Fruit fly (Drosophila melanogaster) whole organism, embryonic: Measurements from ENCODE around the gene Dpm2.

Experiments used
- Ada2b ChIP-seq: fragments of 200-800 bp; sonication (Bioruptor generic); IDR thresholded peaks from 2 replicates; pipeline ENCODE4 v1.3.6; 2022; ENCODE audit warnings: missing biosample characterization, missing genetic modification characterization
- Awh ChIP-seq: fragments of 200-800 bp; sonication (Bioruptor generic); IDR thresholded peaks from 2 replicates; pipeline ENCODE4, ENCODE4 v1.3.6; 2022; ENCODE audit warnings: missing biosample characterization, missing genetic modification characterization
- CG11247 ChIP-seq: fragments of 200-800 bp; sonication (Bioruptor generic); IDR thresholded peaks from 2 replicates; pipeline ENCODE4 v1.3.6; 2022; ENCODE audit warnings: missing biosample characterization, missing genetic modification characterization
- CG12236 ChIP-seq: fragments of 200-800 bp; sonication (Bioruptor generic); optimal IDR thresholded peaks from 2 replicates; lab custom pipeline; 2016; ENCODE audit warnings: missing biosample characterization, missing genetic modification characterization
- CG12744 ChIP-seq: fragments of 200-800 bp; sonication (Bioruptor generic); optimal IDR thresholded peaks from 2 replicates; lab custom pipeline; 2016; ENCODE audit warnings: missing biosample characterization, missing genetic modification characterization
- CG14014 ChIP-seq: fragments of 200-800 bp; sonication (Bioruptor generic); IDR thresholded peaks from 2 replicates; pipeline ENCODE4 v1.3.6; 2022; ENCODE audit warnings: missing biosample characterization, missing genetic modification characterization
- CG15011 ChIP-seq: fragments of 200-800 bp; sonication (Bioruptor generic); optimal IDR thresholded peaks from 3 replicates; lab custom pipeline; 2018; ENCODE audit warnings: missing biosample characterization, mild to moderate bottlenecking, missing genetic modification characterization
- CG1602 ChIP-seq: fragments of 200-800 bp; sonication (Bioruptor generic); optimal IDR thresholded peaks from 3 replicates; lab custom pipeline; 2016; ENCODE audit warnings: missing biosample characterization, missing genetic modification characterization
- CG1603 ChIP-seq: fragments of 200-800 bp; sonication (Bioruptor generic); optimal IDR thresholded peaks from 2 replicates; lab custom pipeline; 2019; ENCODE audit warnings: missing biosample characterization, mild to moderate bottlenecking, missing genetic modification characterization, moderate library complexity
- CG1792 ChIP-seq: fragments of 200-800 bp; sonication (Bioruptor generic); optimal IDR thresholded peaks from 2 replicates; lab custom pipeline; 2016; ENCODE audit warnings: missing biosample characterization, missing genetic modification characterization
- CG2199 ChIP-seq: fragments of 200-800 bp; sonication (Bioruptor generic); IDR thresholded peaks from 3 replicates; pipeline ENCODE4 v1.3.6; 2022; ENCODE audit warnings: missing biosample characterization, missing genetic modification characterization
- CG4707 ChIP-seq: fragments of 200-800 bp; sonication (Bioruptor generic); optimal IDR thresholded peaks from 2 replicates; lab custom pipeline; 2018; ENCODE audit warnings: missing biosample characterization, mild to moderate bottlenecking, missing genetic modification characterization, moderate library complexity
- CG5180 ChIP-seq: fragments of 200-800 bp; sonication (Bioruptor generic); optimal IDR thresholded peaks from 3 replicates; lab custom pipeline; 2017; ENCODE audit warnings: missing biosample characterization, missing genetic modification characterization, mild to moderate bottlenecking, moderate library complexity, missing genetic modification reagents
- CG6765 ChIP-seq: fragments of 200-800 bp; sonication (Bioruptor generic); optimal IDR thresholded peaks from 3 replicates; lab custom pipeline; 2017; ENCODE audit warnings: missing biosample characterization, mild to moderate bottlenecking, missing genetic modification characterization
- CG8944 ChIP-seq: fragments of 200-800 bp; sonication (Bioruptor generic); optimal IDR thresholded peaks from 3 replicates; lab custom pipeline; 2016; ENCODE audit warnings: missing biosample characterization, missing genetic modification characterization
- CG9876 ChIP-seq: fragments of 200-800 bp; sonication (Bioruptor generic); optimal IDR thresholded peaks from 2 replicates; lab custom pipeline; 2016; ENCODE audit warnings: missing biosample characterization, missing genetic modification characterization
- CHES-1-like ChIP-seq: fragments of 200-800 bp; sonication (Bioruptor generic); optimal IDR thresholded peaks from 2 replicates; lab custom pipeline; 2016; ENCODE audit warnings: missing biosample characterization, missing genetic modification characterization
- CkIIα-i1 ChIP-seq: fragments of 200-800 bp; sonication (Bioruptor generic); IDR thresholded peaks from 2 replicates; pipeline ENCODE4 v1.3.6; 2022; ENCODE audit warnings: missing biosample characterization, missing genetic modification characterization
- D19A ChIP-seq: fragments of 200-800 bp; optimal IDR thresholded peaks from 3 replicates; lab custom pipeline; 2019; ENCODE audit warnings: missing biosample characterization, mild to moderate bottlenecking, missing genetic modification characterization, moderate library complexity
- E2f1 ChIP-seq: fragments of 200-800 bp; sonication (Bioruptor generic); IDR thresholded peaks from 2 replicates; pipeline ENCODE4 v1.3.6; 2022; ENCODE audit warnings: missing biosample characterization, missing genetic modification characterization
- HmgZ ChIP-seq: fragments of 200-800 bp; sonication (Bioruptor generic); optimal IDR thresholded peaks from 2 replicates; lab custom pipeline; 2018; ENCODE audit warnings: missing biosample characterization, mild to moderate bottlenecking, missing genetic modification characterization
- Hmr ChIP-seq: fragments of 200-800 bp; sonication (Bioruptor generic); optimal IDR thresholded peaks from 3 replicates; lab custom pipeline; 2017; ENCODE audit warnings: mild to moderate bottlenecking, missing biosample characterization, missing genetic modification reagents, missing genetic modification characterization
- NC2β ChIP-seq: fragments of 200-800 bp; sonication (Bioruptor generic); optimal IDR thresholded peaks from 2 replicates; lab custom pipeline; 2016; ENCODE audit warnings: missing biosample characterization, missing genetic modification characterization
- NFAT ChIP-seq: fragments of 200-800 bp; sonication (Bioruptor generic); IDR thresholded peaks from 2 replicates; pipeline ENCODE4 v1.3.6; 2022; ENCODE audit warnings: missing biosample characterization, missing genetic modification characterization
- NK7.1 ChIP-seq: fragments of 200-800 bp; sonication (Bioruptor generic); optimal IDR thresholded peaks from 3 replicates; lab custom pipeline; 2016; ENCODE audit warnings: missing biosample characterization, missing genetic modification characterization
- NfI ChIP-seq: fragments of 200-800 bp; sonication (Bioruptor generic); optimal IDR thresholded peaks from 3 replicates; lab custom pipeline; 2018; ENCODE audit warnings: missing biosample characterization, mild to moderate bottlenecking, missing genetic modification characterization, moderate library complexity
- Poxn ChIP-seq: fragments of 200-800 bp; sonication (Bioruptor generic); IDR thresholded peaks from 2 replicates; pipeline ENCODE4 v1.3.6; 2022; ENCODE audit warnings: missing biosample characterization, missing genetic modification characterization
- TFAM ChIP-seq: fragments of 200-800 bp; sonication (Bioruptor generic); optimal IDR thresholded peaks from 2 replicates; lab custom pipeline; 2017; ENCODE audit warnings: missing biosample characterization, missing genetic modification characterization, inconsistent platforms
- Usf ChIP-seq: fragments of 200-800 bp; sonication (Bioruptor generic); optimal IDR thresholded peaks from 2 replicates; lab custom pipeline; 2017; ENCODE audit warnings: missing genotype, missing biosample characterization, missing genetic modification characterization
- ash1 ChIP-seq: fragments of 200-800 bp; sonication (Bioruptor generic); optimal IDR thresholded peaks from 2 replicates; lab custom pipeline; 2018; ENCODE audit warnings: missing biosample characterization, mild to moderate bottlenecking, missing genetic modification characterization
- bowl ChIP-seq: fragments of 200-800 bp; sonication (Bioruptor generic); IDR thresholded peaks from 2 replicates; pipeline ENCODE4 v1.3.6; 2022; ENCODE audit warnings: missing biosample characterization, missing genetic modification characterization
- disco-r ChIP-seq: fragments of 200-800 bp; sonication (Bioruptor generic); optimal IDR thresholded peaks from 2 replicates; lab custom pipeline; 2016; ENCODE audit warnings: missing biosample characterization, missing genetic modification characterization
- dysf ChIP-seq: fragments of 200-800 bp; sonication (Bioruptor generic); IDR thresholded peaks from 3 replicates; pipeline ENCODE4 v1.3.6; 2022; ENCODE audit warnings: missing biosample characterization, missing genetic modification characterization
- fd3F ChIP-seq: fragments of 200-800 bp; sonication (Bioruptor generic); optimal IDR thresholded peaks from 2 replicates; lab custom pipeline; 2018; ENCODE audit warnings: missing biosample characterization, mild to moderate bottlenecking, missing genetic modification characterization, moderate library complexity
- fu2 ChIP-seq: fragments of 200-800 bp; sonication (Bioruptor generic); optimal IDR thresholded peaks from 2 replicates; lab custom pipeline; 2016; ENCODE audit warnings: missing biosample characterization, missing genetic modification characterization
- hb ChIP-seq: fragments of 200-800 bp; sonication (Bioruptor generic); IDR thresholded peaks from 3 replicates; pipeline ENCODE4 v1.3.6; 2022; ENCODE audit warnings: missing biosample characterization, missing genetic modification characterization; ENCODE audit not compliant: partially characterized antibody
- jumu ChIP-seq: fragments of 200-800 bp; sonication (Bioruptor generic); optimal IDR thresholded peaks from 3 replicates; lab custom pipeline; 2016; ENCODE audit warnings: missing biosample characterization, missing genetic modification characterization
- lilli ChIP-seq: fragments of 200-800 bp; sonication (Bioruptor generic); optimal IDR thresholded peaks from 3 replicates; lab custom pipeline; 2016; ENCODE audit warnings: missing biosample characterization, missing genetic modification characterization
- luna ChIP-seq: fragments of 200-800 bp; sonication (Bioruptor generic); optimal IDR thresholded peaks from 2 replicates; lab custom pipeline; 2016; ENCODE audit warnings: missing biosample characterization, missing genetic modification characterization
- nerfin-1 ChIP-seq: fragments of 200-800 bp; sonication (Bioruptor generic); optimal IDR thresholded peaks from 3 replicates; lab custom pipeline; 2019; ENCODE audit warnings: missing biosample characterization, mild to moderate bottlenecking, missing genetic modification characterization, moderate library complexity
- pnt ChIP-seq: fragments of 200-800 bp; sonication (Bioruptor generic); optimal IDR thresholded peaks from 3 replicates; lab custom pipeline; 2016; ENCODE audit warnings: missing biosample characterization, missing genetic modification characterization
- repo ChIP-seq: fragments of 200-800 bp; sonication (Bioruptor generic); optimal IDR thresholded peaks from 2 replicates; lab custom pipeline; 2016; ENCODE audit warnings: missing biosample characterization, missing genetic modification characterization
- slbo ChIP-seq: fragments of 200-800 bp; sonication (Bioruptor generic); IDR thresholded peaks from 2 replicates; pipeline ENCODE4 v1.3.6; 2022; ENCODE audit warnings: missing biosample characterization, missing genetic modification characterization
- slou ChIP-seq: fragments of 200-800 bp; sonication (Bioruptor generic); optimal IDR thresholded peaks from 3 replicates; lab custom pipeline; 2016; ENCODE audit warnings: missing biosample characterization, missing genetic modification characterization
- tll ChIP-seq, 2 experiments: fragments of 200-800 bp in 1 of 2; fragments of >200 bp in 1 of 2; sonication (Bioruptor generic) in 1 of 2; optimal IDR thresholded peaks; 2 replicates each; lab custom pipeline; 2017 to 2019; ENCODE audit warnings: missing biosample characterization in 2 of 2, missing genetic modification characterization in 2 of 2, mild to moderate bottlenecking in 1 of 2, moderate library complexity in 1 of 2
- vnd ChIP-seq: fragments of 200-800 bp; sonication (Bioruptor generic); IDR thresholded peaks from 3 replicates; pipeline ENCODE4 v1.3.6; 2022; ENCODE audit warnings: missing biosample characterization, missing genetic modification characterization; ENCODE audit not compliant: partially characterized antibody
- wdn ChIP-seq: fragments of 200-800 bp; sonication (Bioruptor generic); IDR thresholded peaks from 2 replicates; pipeline ENCODE4 v1.3.6; 2022; ENCODE audit warnings: missing biosample characterization, missing genetic modification characterization
- zen ChIP-seq: fragments of 200-800 bp; sonication (Bioruptor generic); optimal IDR thresholded peaks from 3 replicates; lab custom pipeline; 2018; ENCODE audit warnings: missing biosample characterization, mild to moderate bottlenecking, missing genetic modification characterization, moderate library complexity
- zf30C ChIP-seq: fragments of 200-800 bp; sonication (Bioruptor generic); optimal IDR thresholded peaks from 3 replicates; lab custom pipeline; 2018; ENCODE audit warnings: missing biosample characterization, mild to moderate bottlenecking, missing genetic modification characterization

Gene Dpm2

dm6 chr3L:3325925-3326903, 6.9 kb downstream of the Dpm2 start, which contains the start of gene Gtpx (continued):
- TF ChIP-seq ash1 (GFP tag; lab: Kevin White, UChicago), result no peak
- peak; percentile 22 for TF ChIP-seq pnt (GFP tag; lab: Kevin White, UChicago)
- no peak for TF ChIP-seq NFAT
- peak; percentile 58 for TF ChIP-seq HmgZ (tag; lab: Kevin White, UChicago)
- no peak for TF ChIP-seq CG2199 (GFP tag; lab: Robert Waterston, UW)
- TF ChIP-seq CG4707 (GFP tag; lab: Kevin White, UChicago), result no peak
- peak; percentile 39 for TF ChIP-seq NC2β
- TF ChIP-seq fd3F (GFP tag; lab: Kevin White, UChicago), result peak; percentile 29
- TF ChIP-seq CG1602 (GFP tag; lab: Kevin White, UChicago), result peak; percentile 6
- no peak for TF ChIP-seq CG1792
- TF ChIP-seq CG5180 (GFP tag; lab: Kevin White, UChicago), result no peak
- no peak for TF ChIP-seq Poxn (GFP tag; lab: Robert Waterston, UW)
- TF ChIP-seq fu2 (GFP tag; lab: Kevin White, UChicago), result peak; percentile 11
- TF ChIP-seq lilli (GFP tag; lab: Kevin White, UChicago), result peak; percentile 66
- TF ChIP-seq CG8944 (GFP tag; lab: Kevin White, UChicago), result no peak
- TF ChIP-seq slbo (GFP tag; lab: Robert Waterston, UW), result peak; percentile 64
- TF ChIP-seq E2f1 (GFP tag; lab: Robert Waterston, UW), result no peak
- no peak for TF ChIP-seq Usf (GFP tag; lab: Kevin White, UChicago)
- TF ChIP-seq CHES-1-like (GFP tag; lab: Kevin White, UChicago), result peak; percentile 61
- peak; percentile 56 for TF ChIP-seq Hmr (GFP tag; lab: Kevin White, UChicago)
- TF ChIP-seq disco-r (GFP tag; lab: Kevin White, UChicago), result no peak
- TF ChIP-seq CG1603 (tag; lab: Kevin White, UChicago), result peak; percentile 54
- peak; percentile 7 for TF ChIP-seq CG12744
- TF ChIP-seq Ada2b (GFP tag; lab: Robert Waterston, UW), result no peak
- TF ChIP-seq zf30C (GFP tag; lab: Kevin White, UChicago), result no peak
- TF ChIP-seq vnd (GFP tag; lab: Robert Waterston, UW), result no peak
- no peak for TF ChIP-seq CG9876 (GFP tag; lab: Kevin White, UChicago)
- TF ChIP-seq jumu (GFP tag; lab: Kevin White, UChicago), result peak; percentile 25
- TF ChIP-seq bowl, result no peak
- TF ChIP-seq luna (GFP tag; lab: Kevin White, UChicago), result no peak
- TF ChIP-seq repo (GFP tag; lab: Kevin White, UChicago), result no peak
- no peak for TF ChIP-seq CG11247 (GFP tag; lab: Robert Waterston, UW)
- no peak for TF ChIP-seq NK7.1 (GFP tag; lab: Kevin White, UChicago)
- no peak for TF ChIP-seq CG14014 (GFP tag; lab: Robert Waterston, UW)
- TF ChIP-seq nerfin-1, result peak; percentile 9
- TF ChIP-seq tll (GFP tag; optimal IDR thresholded peaks at IDR 0.05; lab: Kevin White, UChicago), result peak in 1 of 2 experiments; percentile 8
- no peak for TF ChIP-seq TFAM (GFP tag; lab: Kevin White, UChicago)
- TF ChIP-seq CG6765, result no peak
- TF ChIP-seq Awh (GFP tag; lab: Robert Waterston, UW), result no peak
- 0 out of 2 replicates have a peak, but pooled peaks have one; percentile 24 for TF ChIP-seq wdn (GFP tag; lab: Robert Waterston, UW)
- no peak for TF ChIP-seq hb
- peak; percentile 39 for TF ChIP-seq NfI (GFP tag; lab: Kevin White, UChicago)
- TF ChIP-seq CkIIα-i1, result no peak
- peak; percentile 3 for TF ChIP-seq zen
- no peak for TF ChIP-seq CG12236 (GFP tag; lab: Kevin White, UChicago)
- TF ChIP-seq CG15011 (GFP tag; lab: Kevin White, UChicago), result no peak
- peak; percentile 28; the same call in 1 of the 3 replicates for TF ChIP-seq dysf (GFP tag; lab: Robert Waterston, UW)
- no peak for TF ChIP-seq slou (GFP tag; lab: Kevin White, UChicago)
- no peak for TF ChIP-seq D19A
